Fruit fly (Drosophila melanogaster) whole organism: ENCODE measurements around the gene GluRIIB.

ENCODE experiments used
- CG8478 ChIP-seq: fragments of >200 bp; optimal IDR thresholded peaks from 2 replicates; lab custom pipeline; 2018; ENCODE audit warnings: inconsistent platforms
- Dll ChIP-seq: fragments of >200 bp; optimal IDR thresholded peaks from 2 replicates; lab custom pipeline; 2017
- psq ChIP-seq: fragments of >200 bp; optimal IDR thresholded peaks from 2 replicates; lab custom pipeline; 2017

DNA sequence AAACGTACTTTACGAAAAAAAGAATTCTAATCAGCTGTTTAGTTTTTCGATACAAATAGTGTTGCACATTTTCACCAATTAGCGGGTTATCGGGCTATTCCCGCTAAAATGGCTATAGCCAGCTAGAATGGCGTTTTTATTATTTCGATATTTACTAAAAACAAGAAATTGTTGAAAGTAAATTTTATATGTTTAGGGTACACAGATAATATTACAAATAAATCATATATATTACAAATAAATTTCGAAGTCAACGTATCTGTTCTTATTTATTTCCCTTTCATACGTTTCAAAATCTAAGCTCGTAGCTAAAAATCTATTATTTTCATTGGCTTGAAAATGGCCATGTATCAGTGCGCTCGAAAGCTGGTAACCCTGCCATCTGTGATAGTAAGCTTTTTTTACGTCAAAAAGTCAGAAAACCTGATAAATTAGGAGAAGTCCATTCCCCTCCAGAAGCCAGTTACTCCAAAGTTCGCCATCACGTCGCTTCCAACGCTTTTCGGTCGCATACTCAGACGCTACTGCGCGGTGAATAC lies 39.2 kb upstream of the GluRIIB start, which contains the start of the genes CG7382 and cl:
- TF ChIP-seq CG8478 (lab: Kevin White, UChicago) (no peak), psq (lab: Kevin White, UChicago) (no peak), Dll (lab: Kevin White, UChicago) (no peak)
